Worm (Caenorhabditis elegans) whole organism, late embryonic: ENCODE measurements around the gene srt-19.
"Not testable (repeated sequence)": the region's sequence is repeated elsewhere in the genome, so short reads cannot be mapped to it uniquely, and the experiment has no call there.

Experiments used
- K02D7.2 ChIP-seq: sonication (generic microtip); optimal IDR thresholded peaks from 2 replicates; lab custom pipeline; 2017; ENCODE audit warnings: mild to moderate bottlenecking, missing genetic modification characterization, missing compliant biosample characterization
- Y22D7AL.16 ChIP-seq: sonication (generic microtip); optimal IDR thresholded peaks from 2 replicates; lab custom pipeline; 2016; ENCODE audit warnings: missing genetic modification characterization, missing compliant biosample characterization
- ama-1 ChIP-seq: fragments of 150-350 bp; optimal IDR thresholded peaks from 2 replicates; lab custom pipeline; 2014
- ceh-14 ChIP-seq: sonication (generic microtip); optimal IDR thresholded peaks from 2 replicates; lab custom pipeline; 2016; ENCODE audit warnings: missing genotype, missing genetic modification characterization, missing compliant biosample characterization
- ceh-18 ChIP-seq: sonication (generic microtip); optimal IDR thresholded peaks from 2 replicates; lab custom pipeline; 2016; ENCODE audit warnings: missing genetic modification characterization, missing compliant biosample characterization
- ceh-2 ChIP-seq: sonication (generic microtip); optimal IDR thresholded peaks from 2 replicates; lab custom pipeline; 2016; ENCODE audit warnings: missing genotype, missing genetic modification characterization, missing compliant biosample characterization
- ceh-30 ChIP-seq: fragments of 150-350 bp; optimal IDR thresholded peaks from 2 replicates; lab custom pipeline; 2014; ENCODE audit warnings: missing biosample characterization, missing genetic modification characterization
- ceh-31 ChIP-seq: sonication (generic microtip); optimal IDR thresholded peaks from 2 replicates; lab custom pipeline; 2016; ENCODE audit warnings: missing genetic modification characterization, missing compliant biosample characterization
- ceh-34 ChIP-seq: sonication (generic microtip); optimal IDR thresholded peaks from 2 replicates; lab custom pipeline; 2016; ENCODE audit warnings: mild to moderate bottlenecking, missing genetic modification characterization, missing compliant biosample characterization
- ceh-45 ChIP-seq: fragments of 200-800 bp; sonication (Bioruptor generic); IDR thresholded peaks from 2 replicates; pipeline ENCODE4 v1.3.6; 2022; ENCODE audit warnings: missing genetic modification reagents, missing genetic modification characterization, missing compliant biosample characterization
- ceh-48 ChIP-seq: sonication (generic microtip); optimal IDR thresholded peaks from 2 replicates; lab custom pipeline; 2016; ENCODE audit warnings: missing genetic modification characterization, inconsistent platforms, missing compliant biosample characterization
- ceh-6 ChIP-seq: fragments of 200-800 bp; sonication (Bioruptor generic); optimal IDR thresholded peaks from 2 replicates; lab custom pipeline; 2018; ENCODE audit warnings: mild to moderate bottlenecking, missing genetic modification characterization, missing compliant biosample characterization
- ceh-9 ChIP-seq: sonication (generic microtip); optimal IDR thresholded peaks from 2 replicates; lab custom pipeline; 2016; ENCODE audit warnings: mild to moderate bottlenecking, missing genetic modification characterization, inconsistent platforms, missing compliant biosample characterization
- che-1 ChIP-seq: sonication (generic microtip); optimal IDR thresholded peaks from 2 replicates; lab custom pipeline; 2016; ENCODE audit warnings: mild to moderate bottlenecking, missing genetic modification characterization, missing compliant biosample characterization
- dmd-4 ChIP-seq: sonication (generic microtip); optimal IDR thresholded peaks from 2 replicates; lab custom pipeline; 2016; ENCODE audit warnings: borderline replicate concordance, missing genetic modification characterization, missing compliant biosample characterization
- dve-1 ChIP-seq: sonication (generic microtip); optimal IDR thresholded peaks from 2 replicates; lab custom pipeline; 2017; ENCODE audit warnings: antibody characterized with exemption, mild to moderate bottlenecking, missing genetic modification characterization, missing compliant biosample characterization
- elt-2 ChIP-seq: sonication (generic microtip); optimal IDR thresholded peaks from 2 replicates; lab custom pipeline; 2016; ENCODE audit warnings: missing genetic modification reagents, missing genetic modification characterization, missing compliant biosample characterization
- elt-4 ChIP-seq: sonication (generic microtip); optimal IDR thresholded peaks from 2 replicates; lab custom pipeline; 2016; ENCODE audit warnings: missing genetic modification characterization, missing compliant biosample characterization
- ets-4 ChIP-seq: sonication (generic microtip); optimal IDR thresholded peaks from 2 replicates; lab custom pipeline; 2016; ENCODE audit warnings: missing genetic modification characterization, missing compliant biosample characterization
- eyg-1 ChIP-seq: sonication (generic microtip); optimal IDR thresholded peaks from 2 replicates; lab custom pipeline; 2016; ENCODE audit warnings: missing genotype, missing genetic modification characterization, missing compliant biosample characterization
- fkh-10 ChIP-seq: fragments of 150-350 bp; optimal IDR thresholded peaks from 2 replicates; lab custom pipeline; 2014; ENCODE audit warnings: missing biosample characterization, missing genetic modification reagents, missing genetic modification characterization
- fkh-6 ChIP-seq: sonication (generic microtip); optimal IDR thresholded peaks from 2 replicates; lab custom pipeline; 2016; ENCODE audit warnings: missing genetic modification characterization, missing compliant biosample characterization
- hlh-30 ChIP-seq: sonication (generic microtip); optimal IDR thresholded peaks from 2 replicates; lab custom pipeline; 2017; ENCODE audit warnings: antibody characterized with exemption, missing genetic modification characterization, missing compliant biosample characterization; ENCODE audit not compliant: insufficient read depth
- hlh-6 ChIP-seq: sonication (generic microtip); optimal IDR thresholded peaks from 2 replicates; lab custom pipeline; 2016; ENCODE audit warnings: missing genotype, missing genetic modification characterization, missing compliant biosample characterization
- hlh-8 ChIP-seq: sonication (generic microtip); optimal IDR thresholded peaks from 2 replicates; lab custom pipeline; 2016; ENCODE audit warnings: missing genotype, missing genetic modification characterization, missing compliant biosample characterization
- lim-6 ChIP-seq: sonication (generic microtip); optimal IDR thresholded peaks from 2 replicates; lab custom pipeline; 2016; ENCODE audit warnings: missing genetic modification characterization, missing compliant biosample characterization
- lin-11 ChIP-seq: fragments of 200-800 bp; sonication (Bioruptor generic); optimal IDR thresholded peaks from 2 replicates; lab custom pipeline; 2018; ENCODE audit warnings: mild to moderate bottlenecking, missing genetic modification characterization, missing compliant biosample characterization
- nfya-1 ChIP-seq: sonication (generic microtip); optimal IDR thresholded peaks from 2 replicates; lab custom pipeline; 2017; ENCODE audit warnings: missing genetic modification characterization, mild to moderate bottlenecking, missing compliant biosample characterization, antibody characterized with exemption, moderate library complexity
- nhr-11 ChIP-seq: fragments of 150-350 bp; optimal IDR thresholded peaks from 2 replicates; lab custom pipeline; 2014; ENCODE audit warnings: missing biosample characterization, missing genetic modification characterization
- npax-4 ChIP-seq: sonication (generic microtip); optimal IDR thresholded peaks from 2 replicates; lab custom pipeline; 2016; ENCODE audit warnings: missing genetic modification characterization, missing compliant biosample characterization
- odd-2 ChIP-seq: sonication (generic microtip); optimal IDR thresholded peaks from 2 replicates; lab custom pipeline; 2017; ENCODE audit warnings: antibody characterized with exemption, mild to moderate bottlenecking, missing genetic modification characterization, missing compliant biosample characterization
- pag-3 ChIP-seq: sonication (generic microtip); optimal IDR thresholded peaks from 2 replicates; lab custom pipeline; 2016; ENCODE audit warnings: missing compliant biosample characterization, missing genetic modification characterization, borderline replicate concordance
- pax-1 ChIP-seq: fragments of 150-350 bp; optimal IDR thresholded peaks from 2 replicates; lab custom pipeline; 2014; ENCODE audit warnings: missing biosample characterization, missing genetic modification characterization
- pha-4 ChIP-seq: fragments of 150-350 bp; optimal IDR thresholded peaks from 2 replicates; lab custom pipeline; 2018; ENCODE audit warnings: missing biosample characterization, missing genetic modification reagents, missing genetic modification characterization
- pros-1 ChIP-seq: fragments of 150-350 bp; optimal IDR thresholded peaks from 2 replicates; lab custom pipeline; 2014; ENCODE audit warnings: missing biosample characterization, missing genetic modification reagents, missing genetic modification characterization
- sdc-2 ChIP-seq: sonication (generic microtip); optimal IDR thresholded peaks from 2 replicates; lab custom pipeline; 2016; ENCODE audit warnings: missing genotype, missing genetic modification characterization, missing compliant biosample characterization
- sox-2 ChIP-seq: fragments of 200-800 bp; sonication (Bioruptor generic); IDR thresholded peaks from 2 replicates; pipeline ENCODE4 v1.3.6; 2022; ENCODE audit warnings: missing genetic modification reagents, missing genetic modification characterization, missing compliant biosample characterization
- sox-4 ChIP-seq: sonication (generic microtip); optimal IDR thresholded peaks from 2 replicates; lab custom pipeline; 2017; ENCODE audit warnings: mild to moderate bottlenecking, missing genetic modification characterization, inconsistent platforms, missing compliant biosample characterization
- unc-3 ChIP-seq, 2 experiments: fragments of 200-800 bp in 1 of 2; sonication (Bioruptor generic) in 1 of 2; sonication (generic microtip) in 1 of 2; conservative IDR thresholded peaks in 1 of 2; optimal IDR thresholded peaks in 1 of 2; 2 replicates each; pipeline versions ENCODE4 v1.3.6 to Lab custom; 2016 to 2022; ENCODE audit warnings: missing compliant biosample characterization in 2 of 2, missing genetic modification characterization in 2 of 2, missing genetic modification reagents in 1 of 2
- unc-42 ChIP-seq: sonication (generic microtip); optimal IDR thresholded peaks from 2 replicates; lab custom pipeline; 2016; ENCODE audit warnings: missing genotype, missing genetic modification characterization, missing compliant biosample characterization
- zip-5 ChIP-seq: sonication (generic microtip); optimal IDR thresholded peaks from 2 replicates; lab custom pipeline; 2016; ENCODE audit warnings: missing genetic modification characterization, missing compliant biosample characterization

Gene srt-19

DNA sequence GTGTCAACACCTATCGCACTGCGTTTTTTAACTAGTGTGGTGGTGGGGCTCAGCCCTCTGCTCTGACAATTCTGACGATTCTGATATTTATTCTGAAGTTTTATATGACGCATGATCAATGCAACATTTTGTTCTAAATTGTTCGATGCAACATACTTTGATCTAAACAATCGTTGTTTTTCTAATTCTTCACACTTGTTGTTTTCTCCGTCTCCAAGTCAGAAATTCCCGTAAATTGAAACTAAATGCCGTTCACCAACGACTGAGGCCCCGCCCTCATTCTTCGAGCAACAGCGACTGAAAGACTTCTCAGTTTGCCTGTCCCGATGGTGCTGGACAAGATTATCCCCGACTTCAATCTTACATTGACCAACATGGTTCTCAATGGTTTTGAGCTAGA, at the start of gene srt-19:
Gene srt-19 (plus strand): TSS at position 301 of the 400 bp plus-strand sequence.
- not testable (repeated sequence) for TF ChIP-seq ceh-18 (tag; lab: Kevin White, UChicago); odd-2; ets-4 (tag; lab: Kevin White, UChicago)

DNA sequence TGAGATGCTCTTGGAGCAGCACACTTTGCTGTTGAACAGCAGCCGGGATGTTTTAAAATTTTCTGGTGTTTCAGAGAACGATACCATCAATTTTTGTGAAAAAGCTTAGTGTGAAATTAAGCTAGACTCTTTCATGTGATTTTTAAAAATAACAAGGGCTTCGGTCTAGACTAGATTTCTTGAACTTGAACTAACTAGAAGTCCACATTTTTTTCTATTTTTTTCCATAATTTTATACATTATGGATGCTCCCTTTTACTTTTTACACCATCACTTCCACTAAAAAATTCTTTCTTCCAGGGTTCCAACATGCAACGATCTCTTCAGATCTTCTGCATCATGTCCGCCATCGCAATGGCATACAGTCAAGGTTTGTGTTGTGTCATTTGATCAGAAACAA, 48.7 kb upstream of the srt-19 start, which contains the start of gene nlp-13:
Gene nlp-13 (plus strand): TSS at position 301 of the 400 bp plus-strand sequence.
- TF ChIP-seq ama-1 (lab: Kevin White, UChicago) = no peak
- no peak for TF ChIP-seq nhr-11 (tag; lab: Kevin White, UChicago)
- TF ChIP-seq pag-3 (tag; lab: Kevin White, UChicago) = no peak
- no peak for TF ChIP-seq fkh-10 (GFP tag; lab: Kevin White, UChicago)
- no peak for TF ChIP-seq ceh-18 (tag; lab: Kevin White, UChicago)
- no peak for TF ChIP-seq lim-6 (tag; lab: Kevin White, UChicago)
- no peak for TF ChIP-seq ceh-34 (tag; lab: Kevin White, UChicago)
- TF ChIP-seq hlh-6 (tag; lab: Kevin White, UChicago) = no peak
- TF ChIP-seq dve-1 = no peak
- no peak for TF ChIP-seq eyg-1 (tag; lab: Kevin White, UChicago)
- no peak for TF ChIP-seq sdc-2 (tag; lab: Kevin White, UChicago)
- TF ChIP-seq che-1 = no peak
- TF ChIP-seq ceh-31 (tag; lab: Kevin White, UChicago) = no peak
- TF ChIP-seq lin-11 (tag; lab: Kevin White, UChicago) = no peak
- TF ChIP-seq odd-2 = no peak
- TF ChIP-seq hlh-8 (tag; lab: Kevin White, UChicago) = no peak
- no peak for TF ChIP-seq ceh-2 (tag; lab: Kevin White, UChicago)
- no peak for TF ChIP-seq ceh-6 (GFP tag; lab: Kevin White, UChicago)
- TF ChIP-seq pha-4 (tag; lab: Kevin White, UChicago) = no peak
- no peak for TF ChIP-seq dmd-4 (tag; lab: Kevin White, UChicago)

DNA sequence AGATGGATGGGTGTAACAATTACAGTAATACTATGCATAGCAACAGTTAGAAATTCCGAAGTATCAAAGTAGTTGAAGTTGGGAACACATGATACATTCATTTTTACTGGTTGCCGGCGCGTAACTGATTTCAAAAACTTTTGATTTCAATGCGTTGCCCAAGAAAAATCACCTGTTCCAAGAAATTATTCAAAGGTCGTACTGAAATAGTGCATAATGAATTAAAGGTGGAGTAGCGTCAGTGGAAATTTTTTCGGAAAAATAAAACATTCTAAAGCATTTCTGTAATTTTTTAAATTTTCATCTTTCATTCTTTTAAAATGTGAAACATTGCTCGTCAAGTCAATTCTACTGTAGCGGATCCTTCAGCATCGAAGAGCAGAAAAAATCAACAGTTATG, 44.5 kb upstream of the srt-19 start, which contains the start of gene srh-204:
Gene srh-204 (minus strand): TSS at position 101 of the 400 bp plus-strand sequence.
- no peak for TF ChIP-seq unc-42 (tag; lab: Kevin White, UChicago)
- no peak for TF ChIP-seq dmd-4 (tag; lab: Kevin White, UChicago)
- TF ChIP-seq ama-1 (lab: Kevin White, UChicago) = no peak
- no peak for TF ChIP-seq eyg-1 (tag; lab: Kevin White, UChicago)
- TF ChIP-seq elt-4 (tag; lab: Kevin White, UChicago) = no peak
- no peak for TF ChIP-seq ceh-2 (tag; lab: Kevin White, UChicago)
- TF ChIP-seq unc-3 (GFP tag; conservative IDR thresholded peaks at IDR 0.05; lab: Robert Waterston, UW) = no peak
- TF ChIP-seq unc-3 (tag; optimal IDR thresholded peaks at IDR 0.05; lab: Kevin White, UChicago) = no peak
- TF ChIP-seq sdc-2 (tag; lab: Kevin White, UChicago) = no peak
- TF ChIP-seq pha-4 (tag; lab: Kevin White, UChicago) = no peak
- TF ChIP-seq lin-11 (tag; lab: Kevin White, UChicago) = no peak
- no peak for TF ChIP-seq zip-5 (tag; lab: Kevin White, UChicago)
- TF ChIP-seq pax-1 (tag; lab: Kevin White, UChicago) = no peak
- no peak for TF ChIP-seq K02D7.2 (tag; lab: Kevin White, UChicago)

DNA sequence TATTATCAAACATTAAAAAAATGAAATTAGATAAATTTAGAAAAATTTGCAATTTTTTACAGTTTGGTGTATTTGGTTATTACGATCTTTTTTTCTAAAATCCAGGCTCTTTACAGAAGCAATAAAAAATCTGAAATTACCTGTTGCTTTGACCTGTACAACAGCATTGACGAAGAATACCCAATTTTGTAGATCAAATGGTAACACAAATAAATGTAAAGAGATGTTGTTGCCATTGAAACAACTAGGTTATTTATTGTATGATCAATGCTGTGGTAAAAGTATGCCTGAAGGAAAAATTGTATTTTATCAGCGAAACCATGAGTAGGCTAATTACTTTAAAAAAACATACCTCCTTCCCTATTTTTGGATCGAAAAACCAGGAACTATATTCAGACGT, 43.3 kb upstream of the srt-19 start:
- TF ChIP-seq odd-2 = no peak
- TF ChIP-seq unc-42 (tag; lab: Kevin White, UChicago) = no peak
- no peak for TF ChIP-seq npax-4 (tag; lab: Kevin White, UChicago)
- no peak for TF ChIP-seq ceh-9 (tag; lab: Kevin White, UChicago)
- no peak for TF ChIP-seq ceh-30 (tag; lab: Kevin White, UChicago)
- TF ChIP-seq fkh-6 = no peak
- no peak for TF ChIP-seq Y22D7AL.16 (tag; lab: Kevin White, UChicago)
- no peak for TF ChIP-seq ceh-14 (tag; lab: Kevin White, UChicago)
- TF ChIP-seq ceh-45 (GFP tag; lab: Robert Waterston, UW) = no peak
- no peak for TF ChIP-seq nfya-1 (tag; lab: Kevin White, UChicago)
- TF ChIP-seq sox-2 (GFP tag; lab: Robert Waterston, UW) = no peak
- no peak for TF ChIP-seq hlh-30
- no peak for TF ChIP-seq sox-4 (tag; lab: Kevin White, UChicago)
- TF ChIP-seq elt-2 (tag; lab: Kevin White, UChicago) = no peak
- no peak for TF ChIP-seq ceh-48 (tag; lab: Kevin White, UChicago)
- TF ChIP-seq pros-1 (tag; lab: Kevin White, UChicago) = no peak
- TF ChIP-seq ceh-34 (tag; lab: Kevin White, UChicago) = no peak
